Worm (Caenorhabditis elegans) whole organism, late embryonic: ENCODE measurements around the gene T16A1.2.

Experiments used
- ceh-2 ChIP-seq: sonication (generic microtip); optimal IDR thresholded peaks from 2 replicates; lab custom pipeline; 2016; ENCODE audit warnings: missing genotype, missing genetic modification characterization, missing compliant biosample characterization
- dmd-4 ChIP-seq: sonication (generic microtip); optimal IDR thresholded peaks from 2 replicates; lab custom pipeline; 2016; ENCODE audit warnings: borderline replicate concordance, missing genetic modification characterization, missing compliant biosample characterization
- elt-2 ChIP-seq: sonication (generic microtip); optimal IDR thresholded peaks from 2 replicates; lab custom pipeline; 2016; ENCODE audit warnings: missing genetic modification reagents, missing genetic modification characterization, missing compliant biosample characterization
- fax-1 ChIP-seq: sonication (generic microtip); optimal IDR thresholded peaks from 2 replicates; lab custom pipeline; 2016; ENCODE audit warnings: missing genotype, missing genetic modification characterization, missing compliant biosample characterization
- nfya-1 ChIP-seq: sonication (generic microtip); optimal IDR thresholded peaks from 2 replicates; lab custom pipeline; 2017; ENCODE audit warnings: missing genetic modification characterization, mild to moderate bottlenecking, missing compliant biosample characterization, antibody characterized with exemption, moderate library complexity
- odd-2 ChIP-seq: sonication (generic microtip); optimal IDR thresholded peaks from 2 replicates; lab custom pipeline; 2017; ENCODE audit warnings: antibody characterized with exemption, mild to moderate bottlenecking, missing genetic modification characterization, missing compliant biosample characterization
- pros-1 ChIP-seq: fragments of 150-350 bp; optimal IDR thresholded peaks from 2 replicates; lab custom pipeline; 2014; ENCODE audit warnings: missing biosample characterization, missing genetic modification reagents, missing genetic modification characterization
- sox-4 ChIP-seq: sonication (generic microtip); optimal IDR thresholded peaks from 2 replicates; lab custom pipeline; 2017; ENCODE audit warnings: mild to moderate bottlenecking, missing genetic modification characterization, inconsistent platforms, missing compliant biosample characterization
- zip-5 ChIP-seq: sonication (generic microtip); optimal IDR thresholded peaks from 2 replicates; lab custom pipeline; 2016; ENCODE audit warnings: missing genetic modification characterization, missing compliant biosample characterization

ce11 chrII:2063989-2064388, 31.4 kb upstream of the T16A1.2 start, which contains the start of gene F07E5.13:
- no peak for TF ChIP-seq dmd-4 (tag; lab: Kevin White, UChicago)
- TF ChIP-seq odd-2 (tag; lab: Kevin White, UChicago) = no peak
- no peak for TF ChIP-seq ceh-2
- TF ChIP-seq pros-1 (tag; lab: Kevin White, UChicago) = no peak
- TF ChIP-seq zip-5 (tag; lab: Kevin White, UChicago) = no peak
- no peak for TF ChIP-seq sox-4
- TF ChIP-seq fax-1 (tag; lab: Kevin White, UChicago) = no peak
- TF ChIP-seq elt-2 (tag; lab: Kevin White, UChicago) = no peak
- no peak for TF ChIP-seq nfya-1
